Worm (Caenorhabditis elegans): ENCODE measurements around the gene scl-2.

The scl-2 gene

DNA sequence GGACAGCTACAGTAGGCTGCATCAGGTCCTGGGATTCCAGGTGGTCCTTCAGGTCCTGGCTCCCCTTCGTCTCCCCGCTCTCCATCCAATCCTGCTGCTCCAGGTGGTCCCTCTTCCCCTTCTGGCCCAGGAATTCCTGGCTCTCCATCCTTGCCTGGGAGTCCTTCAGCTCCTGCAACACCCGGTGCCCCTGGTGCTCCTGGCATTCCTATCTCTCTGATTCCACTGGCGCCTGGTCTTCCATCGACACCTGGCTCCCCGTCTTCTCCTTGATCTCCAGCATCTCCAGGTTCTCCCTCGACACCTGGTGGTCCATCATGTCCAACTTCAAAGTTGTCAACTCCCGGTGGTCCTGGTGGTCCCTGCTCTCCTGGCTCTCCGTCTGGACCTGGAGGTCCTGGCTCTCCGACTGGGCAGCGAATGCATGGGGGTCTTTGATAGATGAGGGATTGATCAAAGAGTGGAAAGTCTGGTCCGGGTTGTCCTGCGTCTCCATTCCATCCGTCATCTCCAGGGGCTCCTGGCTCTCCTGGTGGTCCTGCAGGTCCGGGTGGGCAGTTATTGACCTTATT lies 32.2 kb downstream of the scl-2 start:
- no peak for TF ChIP-seq let-526 (GFP tag; IDR thresholded peaks at IDR 0.05)
- 0 out of 2 replicates have a peak, but pooled peaks have one; percentile 19 for TF ChIP-seq pbrm-1 (GFP tag; IDR thresholded peaks at IDR 0.05)
- no peak for TF ChIP-seq F49E8.2 (tag; optimal IDR thresholded peaks at IDR 0.05; ENCODE audit: insufficient read depth)
- TF ChIP-seq F39B2.1 (GFP tag; IDR thresholded peaks at IDR 0.05), result no peak
- no peak for TF ChIP-seq lag-1 (GFP tag; IDR thresholded peaks at IDR 0.05)
- TF ChIP-seq zfh-2 (GFP tag; conservative IDR thresholded peaks at IDR 0.05), result peak; percentile 92; the same call in 1 of the 2 replicates
- TF ChIP-seq zim-3 (tag; optimal IDR thresholded peaks at IDR 0.05), result no peak
- TF ChIP-seq lin-26 (GFP tag; IDR thresholded peaks at IDR 0.05), result no peak
- no peak for TF ChIP-seq let-607 (tag; optimal IDR thresholded peaks at IDR 0.05)
- TF ChIP-seq cebp-2 (GFP tag; IDR thresholded peaks at IDR 0.05), result 0 out of 2 replicates have a peak, but pooled peaks have one; percentile 18
- TF ChIP-seq T07F8.4 (tag; optimal IDR thresholded peaks at IDR 0.05), result no peak
- no peak for TF ChIP-seq lin-35 (GFP tag; optimal IDR thresholded peaks at IDR 0.05)
- no peak for TF ChIP-seq ccch-3 (GFP tag; optimal IDR thresholded peaks at IDR 0.05)
- TF ChIP-seq hlh-12 (tag; optimal IDR thresholded peaks at IDR 0.05), result no peak
- TF ChIP-seq dox-1 (GFP tag; IDR thresholded peaks at IDR 0.05), result no peak
- TF ChIP-seq C17E4.6 (GFP tag; IDR thresholded peaks at IDR 0.05), result no peak
- TF ChIP-seq gei-17 (GFP tag; optimal IDR thresholded peaks at IDR 0.05), result no peak
- TF ChIP-seq F55B11.4 (tag; optimal IDR thresholded peaks at IDR 0.05; ENCODE audit: borderline replicate concordance, insufficient read depth), result no peak
- TF ChIP-seq ztf-3 (GFP tag; optimal IDR thresholded peaks at IDR 0.05), result no peak
- no peak for TF ChIP-seq madf-6 (GFP tag; IDR thresholded peaks at IDR 0.05)
- no peak for TF ChIP-seq nfyb-1 (GFP tag; IDR thresholded peaks at IDR 0.05)
- peak; percentile 85 for TF ChIP-seq egrh-3 (GFP tag; IDR thresholded peaks at IDR 0.05)
- TF ChIP-seq tbp1 (GFP tag; optimal IDR thresholded peaks at IDR 0.05), result no peak
- 0 out of 2 replicates have a peak, but pooled peaks have one; percentile 8 for TF ChIP-seq hmg-20 (GFP tag; IDR thresholded peaks at IDR 0.05)
- no peak for TF ChIP-seq ZK185.1 (tag; optimal IDR thresholded peaks at IDR 0.05; ENCODE audit: poor library complexity, severe bottlenecking)
- no peak for TF ChIP-seq K11D2.4 (GFP tag; IDR thresholded peaks at IDR 0.05)

DNA sequence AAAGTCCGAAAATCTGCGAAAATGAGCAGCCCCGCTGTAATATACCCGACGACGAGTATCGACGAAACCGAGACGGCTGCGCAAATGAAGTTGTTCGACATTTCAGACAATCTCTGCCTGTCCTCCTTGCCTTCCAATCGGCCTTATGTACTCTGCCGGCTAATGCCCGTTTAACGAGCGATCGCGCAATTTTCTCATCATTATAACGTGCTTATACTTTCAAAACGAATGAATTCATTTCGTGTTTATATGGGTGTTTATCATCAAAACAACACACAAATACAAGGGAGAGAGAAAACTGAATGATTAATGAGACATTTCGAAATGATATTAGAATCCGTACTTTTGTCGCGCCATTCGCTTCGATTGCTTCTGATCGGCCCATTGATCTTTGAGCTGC lies 33.5 kb downstream of the scl-2 start, which contains the start of gene col-132:
col-132 (minus strand) TSS at position 101 of the 400 bp plus-strand sequence.
- TF ChIP-seq F37B4.10 (GFP tag; IDR thresholded peaks at IDR 0.05) (no peak), F22D6.2 (tag; optimal IDR thresholded peaks at IDR 0.05) (no peak), ztf-25 (GFP tag; IDR thresholded peaks at IDR 0.05) (no peak), T26A5.8 (tag; optimal IDR thresholded peaks at IDR 0.05) (no peak)

DNA sequence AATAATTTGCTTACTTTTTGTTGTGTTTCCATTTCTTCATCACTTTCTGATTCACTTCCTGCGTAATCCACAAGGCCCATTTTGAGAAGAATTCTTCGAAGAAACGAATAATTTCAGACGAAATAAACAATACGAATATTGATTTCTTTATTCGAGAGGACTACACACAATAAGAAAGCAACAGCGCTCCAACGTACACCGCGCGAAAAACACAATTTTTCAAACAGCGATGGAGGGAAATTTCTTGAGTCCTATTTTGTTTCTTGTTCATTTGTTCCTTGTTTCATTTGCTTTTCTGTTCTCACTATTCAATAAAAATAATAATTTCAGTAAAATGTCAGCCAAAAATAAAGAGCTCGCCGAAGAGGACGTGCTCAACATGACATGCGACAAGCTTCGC lies 36.2 kb downstream of the scl-2 start, which contains the start of the genes prcc-1 and C39E9.12:
prcc-1 (minus strand) TSS at position 119 of the 400 bp plus-strand sequence.
C39E9.12 (plus strand) TSS at position 331 of the 400 bp plus-strand sequence.
- 0 out of 2 replicates have a peak, but pooled peaks have one; percentile 13 for TF ChIP-seq Y53G8AR.9 (GFP tag; conservative IDR thresholded peaks at IDR 0.05)
- peak; percentile 71 for TF ChIP-seq dox-1 (GFP tag; IDR thresholded peaks at IDR 0.05)
- no peak for TF ChIP-seq aptf-3 (GFP tag; IDR thresholded peaks at IDR 0.05)
- TF ChIP-seq bed-1 (GFP tag; IDR thresholded peaks at IDR 0.05), result no peak
- no peak for TF ChIP-seq F22D6.2 (tag; optimal IDR thresholded peaks at IDR 0.05)
- no peak for TF ChIP-seq mxl-1 (tag; optimal IDR thresholded peaks at IDR 0.05)
- no peak for TF ChIP-seq nhr-27 (tag; optimal IDR thresholded peaks at IDR 0.05)
- TF ChIP-seq ekl-4 (GFP tag; IDR thresholded peaks at IDR 0.05), result no peak
- TF ChIP-seq zfh-2 (GFP tag; conservative IDR thresholded peaks at IDR 0.05), result no peak
- TF ChIP-seq lin-26 (GFP tag; IDR thresholded peaks at IDR 0.05), result no peak
- TF ChIP-seq xnd-1 (tag; optimal IDR thresholded peaks at IDR 0.05), result peak; percentile 80
- TF ChIP-seq hmg-20 (GFP tag; IDR thresholded peaks at IDR 0.05), result no peak
- no peak for TF ChIP-seq let-526 (GFP tag; IDR thresholded peaks at IDR 0.05)
- TF ChIP-seq ceh-27 (GFP tag; optimal IDR thresholded peaks at IDR 0.05), result peak; percentile 12
- TF ChIP-seq madf-10 (tag; optimal IDR thresholded peaks at IDR 0.05), result no peak
- no peak for TF ChIP-seq tbx-9 (tag; optimal IDR thresholded peaks at IDR 0.05; ENCODE audit: borderline replicate concordance)
- peak; percentile 44 for TF ChIP-seq tlf-1 (GFP tag; optimal IDR thresholded peaks at IDR 0.05)
- TF ChIP-seq die-1 (tag; optimal IDR thresholded peaks at IDR 0.05), result no peak
- no peak for TF ChIP-seq rpc-1 (optimal IDR thresholded peaks at IDR 0.05)
- no peak for TF ChIP-seq rpc-1 (tag; optimal IDR thresholded peaks at IDR 0.05)
- no peak for TF ChIP-seq T07F8.4 (tag; optimal IDR thresholded peaks at IDR 0.05)
- TF ChIP-seq snpc-1.1 (tag; optimal IDR thresholded peaks at IDR 0.05; ENCODE audit: insufficient read depth), result peak; percentile 58
- no peak for TF ChIP-seq hlh-12 (tag; optimal IDR thresholded peaks at IDR 0.05)
